Worm (Caenorhabditis elegans) whole organism, L2 larva: ENCODE data around the gene rexd-1.

Experiments
- Y55F3AM.14 ChIP-seq: fragments of 200-800 bp; sonication (Bioruptor generic); optimal IDR thresholded peaks from 2 replicates; lab custom pipeline; 2018; ENCODE audit warnings: mild to moderate bottlenecking, missing genetic modification characterization, missing compliant biosample characterization
- fos-1 ChIP-seq: fragments of 150-350 bp; optimal IDR thresholded peaks from 2 replicates; lab custom pipeline; 2014; ENCODE audit warnings: missing biosample characterization, missing genetic modification characterization
- sma-3 ChIP-seq: sonication (generic microtip); optimal IDR thresholded peaks from 2 replicates; lab custom pipeline; 2016; ENCODE audit warnings: missing genetic modification reagents, missing genetic modification characterization, missing compliant biosample characterization
- unc-39 ChIP-seq: fragments of 150-350 bp; optimal IDR thresholded peaks from 2 replicates; lab custom pipeline; 2014; ENCODE audit warnings: missing biosample characterization, missing genetic modification characterization

DNA sequence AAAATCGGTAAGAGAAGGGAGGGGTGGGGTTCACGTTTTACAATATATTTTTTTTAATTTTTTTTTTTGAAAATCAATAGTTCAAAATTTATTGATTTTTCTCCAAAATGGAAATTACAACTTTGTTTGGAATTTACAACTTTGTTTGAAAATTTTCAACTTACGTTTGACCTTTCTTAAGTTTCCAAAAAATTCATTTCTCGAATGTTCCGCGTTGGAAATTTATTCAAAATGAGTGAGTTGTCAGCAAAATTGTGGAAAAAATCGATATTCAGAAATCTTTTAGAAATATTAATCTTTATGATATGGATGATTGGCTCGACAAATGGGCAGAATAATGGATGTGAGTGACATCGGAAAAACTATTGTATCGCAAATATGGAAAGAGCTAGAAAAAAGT lies 53.0 kb downstream of the rexd-1 start, which contains the start of gene B0524.3:
- no peak for TF ChIP-seq unc-39 (tag; lab: Kevin White, UChicago)
- TF ChIP-seq Y55F3AM.14 (GFP tag; lab: Kevin White, UChicago): no peak
- no peak for TF ChIP-seq sma-3
- no peak for TF ChIP-seq fos-1 (tag; lab: Kevin White, UChicago)
